Worm (Caenorhabditis elegans) whole organism, young adult: Measurements from ENCODE around the gene zipt-16.

Experiments
- B0261.1 ChIP-seq: sonication (generic microtip); optimal IDR thresholded peaks from 2 replicates; lab custom pipeline; 2016; ENCODE audit warnings: mild to moderate bottlenecking, missing genetic modification characterization, moderate library complexity, missing compliant biosample characterization
- C06A6.2 ChIP-seq: fragments of 200-800 bp; sonication (Bioruptor generic); conservative IDR thresholded peaks from 2 replicates; pipeline ENCODE4 v1.3.6; 2022; ENCODE audit warnings: missing genetic modification characterization, missing compliant biosample characterization
- ZK185.1 ChIP-seq: sonication (generic microtip); optimal IDR thresholded peaks from 2 replicates; lab custom pipeline; 2016; ENCODE audit warnings: mild to moderate bottlenecking, missing genetic modification characterization, missing compliant biosample characterization; ENCODE audit not compliant: poor library complexity, severe bottlenecking
- akir-1 ChIP-seq: fragments of 200-800 bp; sonication (Bioruptor generic); optimal IDR thresholded peaks from 2 replicates; lab custom pipeline; 2018; ENCODE audit warnings: mild to moderate bottlenecking, missing genetic modification characterization, moderate library complexity, missing compliant biosample characterization
- attf-6 ChIP-seq: fragments of 200-800 bp; sonication (Bioruptor generic); IDR thresholded peaks from 2 replicates; pipeline ENCODE4 v1.3.6; 2022; ENCODE audit warnings: missing genetic modification reagents, missing genetic modification characterization, missing compliant biosample characterization
- ceh-79 ChIP-seq: sonication (generic microtip); optimal IDR thresholded peaks from 2 replicates; lab custom pipeline; 2017; ENCODE audit warnings: mild to moderate bottlenecking, missing genetic modification characterization, missing compliant biosample characterization
- chd-7 ChIP-seq: sonication (generic microtip); optimal IDR thresholded peaks from 2 replicates; lab custom pipeline; 2016; ENCODE audit warnings: mild to moderate bottlenecking, missing genetic modification characterization, moderate library complexity, missing compliant biosample characterization
- die-1 ChIP-seq: sonication (generic microtip); optimal IDR thresholded peaks from 2 replicates; lab custom pipeline; 2016; ENCODE audit warnings: missing genotype, mild to moderate bottlenecking, missing genetic modification characterization, missing compliant biosample characterization
- egrh-3 ChIP-seq: fragments of 200-800 bp; sonication (Bioruptor generic); IDR thresholded peaks from 2 replicates; pipeline ENCODE4 v1.3.6; 2022; ENCODE audit warnings: missing genetic modification reagents, missing genetic modification characterization, missing compliant biosample characterization
- ets-4 ChIP-seq: fragments of 200-800 bp; sonication (Bioruptor generic); optimal IDR thresholded peaks from 2 replicates; lab custom pipeline; 2018; ENCODE audit warnings: mild to moderate bottlenecking, missing genetic modification characterization, missing compliant biosample characterization
- him-1 ChIP-seq: sonication (generic microtip); optimal IDR thresholded peaks from 2 replicates; lab custom pipeline; 2016; ENCODE audit warnings: missing genotype, missing genetic modification reagents, missing genetic modification characterization, missing compliant biosample characterization
- hmg-20 ChIP-seq: fragments of 200-800 bp; sonication (Bioruptor generic); IDR thresholded peaks from 2 replicates; pipeline ENCODE4 v1.3.6; 2022; ENCODE audit warnings: missing genetic modification reagents, missing genetic modification characterization, missing compliant biosample characterization
- let-607 ChIP-seq, 2 experiments: fragments of 200-800 bp in 1 of 2; sonication (Bioruptor generic) in 1 of 2; sonication (generic microtip) in 1 of 2; optimal IDR thresholded peaks; 2 replicates each; lab custom pipeline; 2016 to 2018; ENCODE audit warnings: mild to moderate bottlenecking in 2 of 2, missing compliant biosample characterization in 2 of 2, missing genetic modification characterization in 2 of 2, moderate library complexity in 2 of 2, missing genotype in 1 of 2
- lin-26 ChIP-seq: fragments of 200-800 bp; sonication (Bioruptor generic); IDR thresholded peaks from 2 replicates; pipeline ENCODE4 v1.3.6; 2022; ENCODE audit warnings: missing genetic modification reagents, missing genetic modification characterization, missing compliant biosample characterization
- lin-54 ChIP-seq: fragments of 200-800 bp; sonication (Bioruptor generic); optimal IDR thresholded peaks from 2 replicates; lab custom pipeline; 2018; ENCODE audit warnings: mild to moderate bottlenecking, missing genetic modification characterization, missing compliant biosample characterization
- mcd-1 ChIP-seq: fragments of 200-800 bp; sonication (Bioruptor generic); IDR thresholded peaks from 2 replicates; pipeline ENCODE4 v1.3.6; 2022; ENCODE audit warnings: missing genetic modification reagents, missing genetic modification characterization, missing compliant biosample characterization
- mel-28 ChIP-seq: sonication (generic microtip); optimal IDR thresholded peaks from 2 replicates; lab custom pipeline; 2016; ENCODE audit warnings: borderline replicate concordance, mild to moderate bottlenecking, missing genetic modification characterization, missing compliant biosample characterization
- nhr-120 ChIP-seq: fragments of 200-800 bp; sonication (Bioruptor generic); IDR thresholded peaks from 2 replicates; pipeline ENCODE4 v1.3.6; 2022; ENCODE audit warnings: missing genetic modification characterization, missing compliant biosample characterization
- nhr-179 ChIP-seq: sonication (generic microtip); optimal IDR thresholded peaks from 2 replicates; lab custom pipeline; 2016; ENCODE audit warnings: mild to moderate bottlenecking, missing genetic modification characterization, missing compliant biosample characterization
- nhr-27 ChIP-seq: fragments of 200-800 bp; sonication (Bioruptor generic); optimal IDR thresholded peaks from 2 replicates; lab custom pipeline; 2018; ENCODE audit warnings: mild to moderate bottlenecking, missing genetic modification characterization, moderate library complexity, missing compliant biosample characterization
- nhr-80 ChIP-seq: sonication (generic microtip); optimal IDR thresholded peaks from 2 replicates; lab custom pipeline; 2016; ENCODE audit warnings: missing genetic modification characterization, missing compliant biosample characterization
- nhr-90 ChIP-seq: sonication (generic microtip); optimal IDR thresholded peaks from 2 replicates; lab custom pipeline; 2016; ENCODE audit warnings: missing genotype, mild to moderate bottlenecking, missing genetic modification characterization, missing compliant biosample characterization
- sdz-38 ChIP-seq: sonication (generic microtip); optimal IDR thresholded peaks from 2 replicates; lab custom pipeline; 2016; ENCODE audit warnings: missing genotype, missing genetic modification characterization, missing compliant biosample characterization
- sea-2 ChIP-seq: fragments of 200-800 bp; sonication (Bioruptor generic); IDR thresholded peaks from 2 replicates; pipeline ENCODE4 v1.3.6; 2022; ENCODE audit warnings: missing genetic modification characterization, missing compliant biosample characterization
- snpc-4 ChIP-seq, 5 experiments: fragments of 150-350 bp in 1 of 5; sonication (generic microtip) in 4 of 5; optimal IDR thresholded peaks; 2 replicates each; lab custom pipeline; 2014 to 2018; ENCODE audit warnings: missing genetic modification characterization in 5 of 5, missing biosample characterization in 3 of 5, antibody characterized with exemption in 2 of 5, mild to moderate bottlenecking in 2 of 5, missing compliant biosample characterization in 2 of 5, missing genotype in 2 of 5, moderate library complexity in 2 of 5, missing genetic modification reagents in 1 of 5
- tbx-9 ChIP-seq: sonication (generic microtip); optimal IDR thresholded peaks from 2 replicates; lab custom pipeline; 2016; ENCODE audit warnings: borderline replicate concordance, missing genetic modification characterization, inconsistent platforms, missing compliant biosample characterization
- zfh-2 ChIP-seq: fragments of 200-800 bp; sonication (Bioruptor generic); conservative IDR thresholded peaks from 2 replicates; pipeline ENCODE4 v1.3.6; 2022; ENCODE audit warnings: missing genetic modification reagents, missing genetic modification characterization, missing compliant biosample characterization
- ztf-18 ChIP-seq: sonication (generic microtip); optimal IDR thresholded peaks from 2 replicates; lab custom pipeline; 2016; ENCODE audit warnings: missing genotype, mild to moderate bottlenecking, missing genetic modification characterization, missing compliant biosample characterization
- ztf-22 ChIP-seq: fragments of 200-800 bp; sonication (Bioruptor generic); optimal IDR thresholded peaks from 2 replicates; lab custom pipeline; 2018; ENCODE audit warnings: mild to moderate bottlenecking, missing genetic modification characterization, moderate library complexity, missing compliant biosample characterization
- ztf-26 ChIP-seq: sonication (generic microtip); optimal IDR thresholded peaks from 2 replicates; lab custom pipeline; 2017; ENCODE audit warnings: missing genetic modification characterization, missing compliant biosample characterization

Gene zipt-16

DNA sequence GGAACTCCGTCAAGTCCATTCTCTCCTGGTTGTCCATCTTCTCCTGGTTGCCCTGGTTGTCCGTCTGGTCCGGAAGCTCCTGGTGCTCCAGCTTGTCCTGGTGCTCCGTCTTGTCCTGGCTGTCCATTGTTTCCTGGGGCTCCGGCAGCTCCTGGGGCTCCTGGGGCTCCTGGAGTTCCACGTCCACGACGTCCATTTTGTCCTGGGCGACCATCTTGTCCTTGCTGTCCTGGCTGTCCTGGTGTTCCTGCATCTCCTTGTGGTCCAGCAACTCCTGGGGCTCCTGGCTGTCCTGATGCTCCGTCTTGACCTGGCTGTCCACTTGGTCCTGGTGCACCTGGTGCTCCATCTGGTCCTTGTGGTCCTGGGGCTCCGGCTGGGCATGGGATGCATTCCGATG, 13.4 kb upstream of the zipt-16 start:
- TF ChIP-seq egrh-3 (peak; percentile 81), him-1 (tag; lab: Kevin White, UChicago) (no peak), zfh-2 (GFP tag; lab: Robert Waterston, UW) (peak; percentile 93)

DNA sequence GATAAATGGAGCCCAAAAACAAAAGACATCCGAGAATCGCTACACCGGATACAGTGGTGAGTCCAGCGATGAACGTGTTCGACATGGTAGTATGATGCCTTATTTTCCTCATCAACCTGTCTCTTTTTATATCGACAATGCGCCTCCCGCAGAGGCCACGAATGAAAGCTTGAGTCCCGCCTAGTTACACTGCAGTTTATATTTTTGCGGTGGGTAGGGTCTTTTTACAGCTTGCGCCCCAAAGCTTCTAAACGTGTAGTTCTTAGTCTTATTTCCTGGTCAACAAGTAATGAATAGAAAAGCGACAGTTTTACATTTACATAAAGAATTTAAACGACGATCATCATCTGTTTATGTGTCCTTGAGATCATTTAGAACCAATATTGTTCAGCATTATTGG, 12.6 kb upstream of the zipt-16 start, which contains the start of gene col-156:
Gene col-156, minus strand, starts transcription at position 101 of the 400 bp plus-strand sequence.
- TF ChIP-seq nhr-120 (GFP tag; lab: Robert Waterston, UW) = no peak
- TF ChIP-seq sea-2 (GFP tag; lab: Robert Waterston, UW) = no peak
- no peak for TF ChIP-seq mel-28 (tag; lab: Kevin White, UChicago)

DNA sequence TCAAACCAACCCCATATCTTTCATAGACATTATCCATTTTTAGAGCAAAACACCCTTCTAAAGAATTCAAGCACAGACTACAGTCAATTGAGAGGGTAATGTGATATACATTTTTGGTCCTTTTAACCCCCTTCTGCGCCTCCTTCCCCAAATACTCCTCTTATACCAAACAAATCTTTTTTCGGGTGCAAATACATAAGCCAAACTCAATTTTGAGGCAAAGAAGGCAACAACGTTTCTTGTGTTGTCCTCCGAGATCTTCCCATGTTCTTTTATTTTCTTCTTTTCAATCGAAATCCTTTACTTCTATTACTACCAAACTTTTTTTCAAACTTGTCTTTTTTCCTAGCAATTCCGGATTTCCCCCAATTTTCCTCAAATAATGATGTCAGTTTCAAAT, 7.9 kb upstream of the zipt-16 start:
- TF ChIP-seq ztf-18 (no peak), nhr-27 (tag; lab: Kevin White, UChicago) (no peak), B0261.1 (tag; lab: Kevin White, UChicago) (no peak), nhr-179 (tag; lab: Kevin White, UChicago) (no peak), attf-6 (GFP tag; lab: Robert Waterston, UW) (no peak), akir-1 (GFP tag; lab: Kevin White, UChicago) (no peak), C06A6.2 (GFP tag; lab: Robert Waterston, UW) (no peak), hmg-20 (GFP tag; lab: Robert Waterston, UW) (no peak), ZK185.1 (tag; lab: Kevin White, UChicago) (no peak)
- TF ChIP-seq, all 124 proteins: peak for 0

DNA sequence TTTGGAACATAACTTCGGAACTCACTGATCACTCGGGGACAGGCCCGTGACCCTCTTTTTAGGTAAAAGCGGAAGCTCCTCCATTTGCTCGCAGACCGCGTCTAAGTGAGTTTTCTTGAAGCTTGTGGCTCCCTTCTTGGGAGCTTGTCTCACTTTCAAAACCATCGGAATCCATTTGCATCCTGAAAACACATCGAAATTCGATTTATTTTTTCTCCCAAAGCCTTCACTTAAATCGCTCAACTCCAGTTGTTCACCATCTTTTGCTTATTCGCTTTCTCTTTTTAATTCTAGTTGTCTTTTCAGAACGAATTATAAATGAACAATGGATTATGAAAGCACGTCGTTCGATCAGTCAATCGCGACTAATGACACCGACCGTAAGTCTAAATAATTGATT, 3.6 kb upstream of the zipt-16 start, which contains the start of gene T11F9.1:
Gene T11F9.1, plus strand, starts transcription at position 301 of the 400 bp plus-strand sequence.
- TF ChIP-seq ceh-79 (tag; lab: Kevin White, UChicago) = no peak
- TF ChIP-seq snpc-4 (GFP tag; optimal IDR thresholded peaks at IDR 0.05; lab: Kevin White, UChicago) = no peak
- no peak for TF ChIP-seq snpc-4 (tag; optimal IDR thresholded peaks at IDR 0.05; lab: Kevin White, UChicago)
- TF ChIP-seq ztf-18 = no peak
- no peak for TF ChIP-seq C06A6.2 (GFP tag; lab: Robert Waterston, UW)
- TF ChIP-seq die-1 (tag; lab: Kevin White, UChicago) = no peak
- TF ChIP-seq lin-26 = no peak
- TF ChIP-seq mel-28 (tag; lab: Kevin White, UChicago) = no peak
- no peak for TF ChIP-seq B0261.1 (tag; lab: Kevin White, UChicago)
- no peak for TF ChIP-seq ztf-26
- TF ChIP-seq chd-7 (tag; lab: Kevin White, UChicago) = no peak
- no peak for TF ChIP-seq sdz-38
- TF ChIP-seq attf-6 (GFP tag; lab: Robert Waterston, UW) = no peak
- no peak for TF ChIP-seq tbx-9
- no peak for TF ChIP-seq ets-4 (GFP tag; lab: Kevin White, UChicago)
- no peak for TF ChIP-seq ztf-22 (GFP tag; lab: Kevin White, UChicago)
- TF ChIP-seq lin-54 = no peak
- no peak for TF ChIP-seq mcd-1 (GFP tag; lab: Robert Waterston, UW)
- TF ChIP-seq, all 124 proteins: peak for 0

DNA sequence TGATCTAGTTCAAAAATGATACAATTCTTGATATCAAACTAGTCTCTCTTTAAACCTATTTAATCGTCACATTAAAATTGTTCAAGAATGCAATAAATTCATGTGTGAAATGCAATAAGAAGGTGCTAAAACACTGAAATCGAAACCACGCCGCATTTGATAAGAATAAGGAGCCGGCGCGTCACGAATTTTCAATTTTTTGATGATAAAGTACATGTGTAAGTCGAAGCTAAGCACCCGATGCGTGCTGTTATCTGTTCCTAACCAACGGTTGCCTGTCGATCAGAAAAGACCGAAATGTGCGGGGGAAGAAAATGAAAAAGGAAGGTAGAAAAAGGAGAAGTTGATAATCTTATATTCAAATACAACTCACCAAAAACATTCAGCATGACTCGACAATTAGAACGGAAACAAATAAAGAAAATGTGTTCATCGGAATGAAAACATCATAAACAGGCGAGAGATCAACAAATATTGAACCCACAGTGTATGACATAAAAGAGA, 7.4 kb downstream of the zipt-16 start, which contains the start of gene aat-6:
Gene aat-6, minus strand, starts transcription at position 454 of the 504 bp plus-strand sequence.
- peak; percentile 38 for TF ChIP-seq ets-4 (GFP tag; lab: Kevin White, UChicago)
- peak in 1 of 2 experiments; percentile 23 for TF ChIP-seq let-607 (tag; optimal IDR thresholded peaks at IDR 0.05; lab: Kevin White, UChicago)
- TF ChIP-seq nhr-90 (tag; lab: Kevin White, UChicago) = no peak
- TF ChIP-seq nhr-80 = peak; percentile 92
